Worm (Caenorhabditis elegans) whole organism, late embryonic: Measurements from ENCODE around the gene M106.7.

Experiments
- K09A11.1 ChIP-seq: sonication (generic microtip); optimal IDR thresholded peaks from 2 replicates; lab custom pipeline; 2017; ENCODE audit warnings: antibody characterized with exemption, mild to moderate bottlenecking, missing genetic modification characterization, missing compliant biosample characterization; ENCODE audit not compliant: insufficient read depth
- ama-1 ChIP-seq: fragments of 150-350 bp; optimal IDR thresholded peaks from 2 replicates; lab custom pipeline; 2014
- ceh-22 ChIP-seq: sonication (generic microtip); optimal IDR thresholded peaks from 2 replicates; lab custom pipeline; 2017; ENCODE audit warnings: missing biosample characterization, missing genetic modification characterization
- ceh-6 ChIP-seq: fragments of 200-800 bp; sonication (Bioruptor generic); optimal IDR thresholded peaks from 2 replicates; lab custom pipeline; 2018; ENCODE audit warnings: mild to moderate bottlenecking, missing genetic modification characterization, missing compliant biosample characterization
- ceh-9 ChIP-seq: sonication (generic microtip); optimal IDR thresholded peaks from 2 replicates; lab custom pipeline; 2016; ENCODE audit warnings: mild to moderate bottlenecking, missing genetic modification characterization, inconsistent platforms, missing compliant biosample characterization
- elt-2 ChIP-seq: sonication (generic microtip); optimal IDR thresholded peaks from 2 replicates; lab custom pipeline; 2016; ENCODE audit warnings: missing genetic modification reagents, missing genetic modification characterization, missing compliant biosample characterization
- ets-4 ChIP-seq: sonication (generic microtip); optimal IDR thresholded peaks from 2 replicates; lab custom pipeline; 2016; ENCODE audit warnings: missing genetic modification characterization, missing compliant biosample characterization
- fkh-10 ChIP-seq: fragments of 150-350 bp; optimal IDR thresholded peaks from 2 replicates; lab custom pipeline; 2014; ENCODE audit warnings: missing biosample characterization, missing genetic modification reagents, missing genetic modification characterization
- hlh-13 ChIP-seq: fragments of 200-800 bp; sonication (Bioruptor generic); optimal IDR thresholded peaks from 2 replicates; lab custom pipeline; 2018; ENCODE audit warnings: mild to moderate bottlenecking, missing genetic modification characterization, missing compliant biosample characterization
- nhr-11 ChIP-seq: fragments of 150-350 bp; optimal IDR thresholded peaks from 2 replicates; lab custom pipeline; 2014; ENCODE audit warnings: missing biosample characterization, missing genetic modification characterization
- odd-2 ChIP-seq: sonication (generic microtip); optimal IDR thresholded peaks from 2 replicates; lab custom pipeline; 2017; ENCODE audit warnings: antibody characterized with exemption, mild to moderate bottlenecking, missing genetic modification characterization, missing compliant biosample characterization
- pax-1 ChIP-seq: fragments of 150-350 bp; optimal IDR thresholded peaks from 2 replicates; lab custom pipeline; 2014; ENCODE audit warnings: missing biosample characterization, missing genetic modification characterization
- pha-4 ChIP-seq: fragments of 150-350 bp; optimal IDR thresholded peaks from 2 replicates; lab custom pipeline; 2018; ENCODE audit warnings: missing biosample characterization, missing genetic modification reagents, missing genetic modification characterization
- pqm-1 ChIP-seq: sonication (generic microtip); optimal IDR thresholded peaks from 2 replicates; lab custom pipeline; 2016; ENCODE audit warnings: missing genetic modification characterization, missing compliant biosample characterization

- no peak for TF ChIP-seq hlh-13
- no peak for TF ChIP-seq pax-1 (tag; lab: Kevin White, UChicago)
- no peak for TF ChIP-seq ceh-9 (tag; lab: Kevin White, UChicago)
- no peak for TF ChIP-seq fkh-10 (GFP tag; lab: Kevin White, UChicago)
- TF ChIP-seq K09A11.1 (tag; lab: Kevin White, UChicago): no peak
- no peak for TF ChIP-seq elt-2 (tag; lab: Kevin White, UChicago)
- TF ChIP-seq ama-1 (lab: Kevin White, UChicago): no peak
- no peak for TF ChIP-seq nhr-11 (tag; lab: Kevin White, UChicago)
- no peak for TF ChIP-seq ceh-6 (GFP tag; lab: Kevin White, UChicago)
- TF ChIP-seq ceh-22 (tag; lab: Kevin White, UChicago): no peak
- no peak for TF ChIP-seq pqm-1
- TF ChIP-seq ets-4 (tag; lab: Kevin White, UChicago): no peak
- TF ChIP-seq pha-4 (tag; lab: Kevin White, UChicago): no peak
- no peak for TF ChIP-seq odd-2 (tag; lab: Kevin White, UChicago)
Observed at ce11 chrII:10859359-10859758, 2.4 kb upstream of the M106.7 start.
